Worm (Caenorhabditis elegans): Measurements from ENCODE around the gene Y37D8A.6.

Gene Y37D8A.6

ce11 chrIII:12885153-12885552 lies 15.1 kb upstream of the Y37D8A.6 start:
- TF ChIP-seq dmd-4 (tag; optimal IDR thresholded peaks at IDR 0.05) (no peak), nhr-129 (tag; optimal IDR thresholded peaks at IDR 0.05) (no peak), ZK546.5 (tag; optimal IDR thresholded peaks at IDR 0.05) (no peak), nhr-237 (tag; optimal IDR thresholded peaks at IDR 0.05) (no peak), fos-1 (tag; optimal IDR thresholded peaks at IDR 0.05) (no peak), nhr-10 (tag; optimal IDR thresholded peaks at IDR 0.05) (no peak), C34F6.9 (tag; optimal IDR thresholded peaks at IDR 0.05) (no peak), unc-62 (GFP tag; optimal IDR thresholded peaks at IDR 0.05) (no peak), peb-1 (tag; optimal IDR thresholded peaks at IDR 0.05) (no peak), ztf-11 (tag; optimal IDR thresholded peaks at IDR 0.05) (no peak), ztf-1 (GFP tag; conservative IDR thresholded peaks at IDR 0.05) (no peak), aly-2 (tag; optimal IDR thresholded peaks at IDR 0.05) (no peak), nhr-77 (tag; optimal IDR thresholded peaks at IDR 0.05) (no peak), snpc-4 (tag; optimal IDR thresholded peaks at IDR 0.05) (no peak), sma-9 (GFP tag; optimal IDR thresholded peaks at IDR 0.05) (no peak), sma-9 (tag; optimal IDR thresholded peaks at IDR 0.05) (no peak)

ce11 chrIII:12880704-12881103 lies 10.6 kb upstream of the Y37D8A.6 start:
- TF ChIP-seq ceh-16 (tag; optimal IDR thresholded peaks at IDR 0.05) (no peak), mab-5 (tag; optimal IDR thresholded peaks at IDR 0.05) (no peak), C34F6.9 (tag; optimal IDR thresholded peaks at IDR 0.05) (no peak), crh-2 (tag; optimal IDR thresholded peaks at IDR 0.05) (no peak), nhr-237 (tag; optimal IDR thresholded peaks at IDR 0.05) (no peak), ztf-1 (GFP tag; conservative IDR thresholded peaks at IDR 0.05) (no peak), unc-39 (tag; optimal IDR thresholded peaks at IDR 0.05) (no peak)

ce11 chrIII:12877527-12878234 lies 7.6 kb upstream of the Y37D8A.6 start, which contains the start of the genes cec-7 and enu-3.5:
Gene cec-7, minus strand, starts transcription at chrIII:12877577.
Gene enu-3.5, plus strand, starts transcription at chrIII:12878196.
- TF ChIP-seq crh-2 (tag; optimal IDR thresholded peaks at IDR 0.05) (no peak), elt-1 (tag; optimal IDR thresholded peaks at IDR 0.05) (no peak), nhr-25 (tag; optimal IDR thresholded peaks at IDR 0.05) (no peak), nhr-237 (tag; optimal IDR thresholded peaks at IDR 0.05) (no peak), nhr-23 (tag; optimal IDR thresholded peaks at IDR 0.05) (no peak), zag-1 (tag; optimal IDR thresholded peaks at IDR 0.05) (no peak), lin-13 (GFP tag; optimal IDR thresholded peaks at IDR 0.05) (no peak), ztf-1 (GFP tag; conservative IDR thresholded peaks at IDR 0.05) (no peak), F13H6.1 (tag; optimal IDR thresholded peaks at IDR 0.05) (no peak), C34F6.9 (tag; optimal IDR thresholded peaks at IDR 0.05) (no peak), gmeb-1 (tag; optimal IDR thresholded peaks at IDR 0.05) (no peak), unc-39 (tag; optimal IDR thresholded peaks at IDR 0.05) (no peak), alr-1 (tag; optimal IDR thresholded peaks at IDR 0.05) (no peak), ceh-82 (tag; optimal IDR thresholded peaks at IDR 0.05) (no peak), lin-39 (tag; optimal IDR thresholded peaks at IDR 0.05) (no peak), ztf-11 (tag; optimal IDR thresholded peaks at IDR 0.05) (no peak), nhr-77 (tag; optimal IDR thresholded peaks at IDR 0.05) (no peak), sma-3 (GFP tag; optimal IDR thresholded peaks at IDR 0.05) (no peak), nhr-10 (tag; optimal IDR thresholded peaks at IDR 0.05) (no peak), mbf-1 (tag; optimal IDR thresholded peaks at IDR 0.05) (no peak)

DNA sequence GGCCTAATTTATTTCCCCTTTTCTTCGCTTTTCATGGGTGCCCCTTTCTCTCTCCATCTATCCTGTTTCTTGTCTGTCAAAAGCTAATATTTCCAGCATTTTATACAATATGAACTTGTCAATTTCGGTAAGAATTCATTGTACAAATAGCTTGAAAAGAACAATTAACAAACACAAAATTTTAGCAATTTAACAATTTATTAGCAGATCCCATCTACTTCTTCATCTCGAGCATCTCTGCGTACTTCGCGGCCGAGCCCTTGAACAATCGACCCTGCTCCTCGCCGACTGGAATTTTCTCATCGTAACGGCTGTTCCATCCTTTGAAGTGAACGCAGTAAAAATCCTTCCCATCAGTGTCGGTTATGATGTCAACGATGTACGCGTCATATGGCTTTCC lies 5.6 kb upstream of the Y37D8A.6 start:
- no peak for TF ChIP-seq ztf-4 (tag; optimal IDR thresholded peaks at IDR 0.05)
- TF ChIP-seq R02D3.7 (tag; optimal IDR thresholded peaks at IDR 0.05), result no peak
- TF ChIP-seq lin-39 (tag; optimal IDR thresholded peaks at IDR 0.05), result no peak
- no peak for TF ChIP-seq elt-1 (tag; optimal IDR thresholded peaks at IDR 0.05)
- TF ChIP-seq snpc-4 (tag; optimal IDR thresholded peaks at IDR 0.05), result no peak
- no peak for TF ChIP-seq fos-1 (tag; optimal IDR thresholded peaks at IDR 0.05)
- TF ChIP-seq ZK546.5 (tag; optimal IDR thresholded peaks at IDR 0.05), result no peak
- no peak for TF ChIP-seq blmp-1 (tag; optimal IDR thresholded peaks at IDR 0.05; ENCODE audit: insufficient read depth)
- no peak for TF ChIP-seq ama-1 (optimal IDR thresholded peaks at IDR 0.05)
- no peak for TF ChIP-seq sem-4 (tag; optimal IDR thresholded peaks at IDR 0.05)
- TF ChIP-seq skn-1 (tag; optimal IDR thresholded peaks at IDR 0.05), result no peak
- no peak for TF ChIP-seq nhr-6 (tag; optimal IDR thresholded peaks at IDR 0.05)
- no peak for TF ChIP-seq elt-3 (tag; optimal IDR thresholded peaks at IDR 0.05)
- no peak for TF ChIP-seq alr-1 (tag; optimal IDR thresholded peaks at IDR 0.05)
- TF ChIP-seq nhr-25 (tag; optimal IDR thresholded peaks at IDR 0.05), result no peak

Measured in whole organism, L2 larva.